Worm (Caenorhabditis elegans) whole organism, late embryonic: ENCODE data around the gene C16C8.19.

ENCODE experiments used
- C38D4.7 ChIP-seq: fragments of 200-800 bp; sonication (Bioruptor generic); optimal IDR thresholded peaks from 2 replicates; lab custom pipeline; 2018; ENCODE audit warnings: mild to moderate bottlenecking, missing genetic modification characterization, moderate library complexity, missing compliant biosample characterization
- K09A11.1 ChIP-seq: sonication (generic microtip); optimal IDR thresholded peaks from 2 replicates; lab custom pipeline; 2017; ENCODE audit warnings: antibody characterized with exemption, mild to moderate bottlenecking, missing genetic modification characterization, missing compliant biosample characterization; ENCODE audit not compliant: insufficient read depth
- Y22D7AL.16 ChIP-seq: sonication (generic microtip); optimal IDR thresholded peaks from 2 replicates; lab custom pipeline; 2016; ENCODE audit warnings: missing genetic modification characterization, missing compliant biosample characterization
- ahr-1 ChIP-seq: sonication (generic microtip); optimal IDR thresholded peaks from 2 replicates; lab custom pipeline; 2016; ENCODE audit warnings: missing genetic modification characterization, missing compliant biosample characterization
- ama-1 ChIP-seq: fragments of 150-350 bp; optimal IDR thresholded peaks from 2 replicates; lab custom pipeline; 2014
- ceh-14 ChIP-seq: sonication (generic microtip); optimal IDR thresholded peaks from 2 replicates; lab custom pipeline; 2016; ENCODE audit warnings: missing genotype, missing genetic modification characterization, missing compliant biosample characterization
- ceh-18 ChIP-seq: sonication (generic microtip); optimal IDR thresholded peaks from 2 replicates; lab custom pipeline; 2016; ENCODE audit warnings: missing genetic modification characterization, missing compliant biosample characterization
- ceh-30 ChIP-seq: fragments of 150-350 bp; optimal IDR thresholded peaks from 2 replicates; lab custom pipeline; 2014; ENCODE audit warnings: missing biosample characterization, missing genetic modification characterization
- ceh-34 ChIP-seq: sonication (generic microtip); optimal IDR thresholded peaks from 2 replicates; lab custom pipeline; 2016; ENCODE audit warnings: mild to moderate bottlenecking, missing genetic modification characterization, missing compliant biosample characterization
- ceh-45 ChIP-seq: fragments of 200-800 bp; sonication (Bioruptor generic); IDR thresholded peaks from 2 replicates; pipeline ENCODE4 v1.3.6; 2022; ENCODE audit warnings: missing genetic modification reagents, missing genetic modification characterization, missing compliant biosample characterization
- ceh-6 ChIP-seq: fragments of 200-800 bp; sonication (Bioruptor generic); optimal IDR thresholded peaks from 2 replicates; lab custom pipeline; 2018; ENCODE audit warnings: mild to moderate bottlenecking, missing genetic modification characterization, missing compliant biosample characterization
- dmd-4 ChIP-seq: sonication (generic microtip); optimal IDR thresholded peaks from 2 replicates; lab custom pipeline; 2016; ENCODE audit warnings: borderline replicate concordance, missing genetic modification characterization, missing compliant biosample characterization
- dve-1 ChIP-seq: sonication (generic microtip); optimal IDR thresholded peaks from 2 replicates; lab custom pipeline; 2017; ENCODE audit warnings: antibody characterized with exemption, mild to moderate bottlenecking, missing genetic modification characterization, missing compliant biosample characterization
- elt-2 ChIP-seq: sonication (generic microtip); optimal IDR thresholded peaks from 2 replicates; lab custom pipeline; 2016; ENCODE audit warnings: missing genetic modification reagents, missing genetic modification characterization, missing compliant biosample characterization
- fkh-6 ChIP-seq: sonication (generic microtip); optimal IDR thresholded peaks from 2 replicates; lab custom pipeline; 2016; ENCODE audit warnings: missing genetic modification characterization, missing compliant biosample characterization
- hlh-13 ChIP-seq: fragments of 200-800 bp; sonication (Bioruptor generic); optimal IDR thresholded peaks from 2 replicates; lab custom pipeline; 2018; ENCODE audit warnings: mild to moderate bottlenecking, missing genetic modification characterization, missing compliant biosample characterization
- hlh-6 ChIP-seq: sonication (generic microtip); optimal IDR thresholded peaks from 2 replicates; lab custom pipeline; 2016; ENCODE audit warnings: missing genotype, missing genetic modification characterization, missing compliant biosample characterization
- lin-11 ChIP-seq: fragments of 200-800 bp; sonication (Bioruptor generic); optimal IDR thresholded peaks from 2 replicates; lab custom pipeline; 2018; ENCODE audit warnings: mild to moderate bottlenecking, missing genetic modification characterization, missing compliant biosample characterization
- mec-3 ChIP-seq: sonication (generic microtip); optimal IDR thresholded peaks from 2 replicates; lab custom pipeline; 2016; ENCODE audit warnings: borderline replicate concordance, missing genetic modification characterization, missing compliant biosample characterization
- nfya-1 ChIP-seq: sonication (generic microtip); optimal IDR thresholded peaks from 2 replicates; lab custom pipeline; 2017; ENCODE audit warnings: missing genetic modification characterization, mild to moderate bottlenecking, missing compliant biosample characterization, antibody characterized with exemption, moderate library complexity
- nhr-232 ChIP-seq: sonication (generic microtip); optimal IDR thresholded peaks from 2 replicates; lab custom pipeline; 2016; ENCODE audit warnings: missing genetic modification characterization, missing compliant biosample characterization
- odd-2 ChIP-seq: sonication (generic microtip); optimal IDR thresholded peaks from 2 replicates; lab custom pipeline; 2017; ENCODE audit warnings: antibody characterized with exemption, mild to moderate bottlenecking, missing genetic modification characterization, missing compliant biosample characterization
- pat-9 ChIP-seq: fragments of 200-800 bp; sonication (Bioruptor generic); optimal IDR thresholded peaks from 2 replicates; lab custom pipeline; 2018; ENCODE audit warnings: mild to moderate bottlenecking, missing genetic modification characterization, moderate library complexity, missing compliant biosample characterization
- pha-2 ChIP-seq: sonication (generic microtip); optimal IDR thresholded peaks from 2 replicates; lab custom pipeline; 2017; ENCODE audit warnings: mild to moderate bottlenecking, missing genetic modification characterization, missing compliant biosample characterization
- pqm-1 ChIP-seq: sonication (generic microtip); optimal IDR thresholded peaks from 2 replicates; lab custom pipeline; 2016; ENCODE audit warnings: missing genetic modification characterization, missing compliant biosample characterization
- ref-2 ChIP-seq: sonication (generic microtip); optimal IDR thresholded peaks from 2 replicates; lab custom pipeline; 2016; ENCODE audit warnings: missing genetic modification characterization, missing compliant biosample characterization
- sox-4 ChIP-seq: sonication (generic microtip); optimal IDR thresholded peaks from 2 replicates; lab custom pipeline; 2017; ENCODE audit warnings: mild to moderate bottlenecking, missing genetic modification characterization, inconsistent platforms, missing compliant biosample characterization
- syd-9 ChIP-seq: sonication (generic microtip); optimal IDR thresholded peaks from 2 replicates; lab custom pipeline; 2016; ENCODE audit warnings: mild to moderate bottlenecking, missing genetic modification characterization, moderate library complexity, missing compliant biosample characterization
- tbx-7 ChIP-seq: sonication (generic microtip); optimal IDR thresholded peaks from 2 replicates; lab custom pipeline; 2016; ENCODE audit warnings: missing genotype, missing genetic modification characterization, missing compliant biosample characterization
- ttx-3 ChIP-seq: sonication (generic microtip); optimal IDR thresholded peaks from 2 replicates; lab custom pipeline; 2016; ENCODE audit warnings: missing genetic modification reagents, missing genetic modification characterization, missing compliant biosample characterization
- unc-3 ChIP-seq, 2 experiments: fragments of 200-800 bp in 1 of 2; sonication (Bioruptor generic) in 1 of 2; sonication (generic microtip) in 1 of 2; conservative IDR thresholded peaks in 1 of 2; optimal IDR thresholded peaks in 1 of 2; 2 replicates each; pipeline versions ENCODE4 v1.3.6 to Lab custom; 2016 to 2022; ENCODE audit warnings: missing compliant biosample characterization in 2 of 2, missing genetic modification characterization in 2 of 2, missing genetic modification reagents in 1 of 2
- ztf-16 ChIP-seq: sonication (generic microtip); optimal IDR thresholded peaks from 2 replicates; lab custom pipeline; 2017; ENCODE audit warnings: missing genetic modification characterization, missing compliant biosample characterization

C16C8.19 gene

DNA sequence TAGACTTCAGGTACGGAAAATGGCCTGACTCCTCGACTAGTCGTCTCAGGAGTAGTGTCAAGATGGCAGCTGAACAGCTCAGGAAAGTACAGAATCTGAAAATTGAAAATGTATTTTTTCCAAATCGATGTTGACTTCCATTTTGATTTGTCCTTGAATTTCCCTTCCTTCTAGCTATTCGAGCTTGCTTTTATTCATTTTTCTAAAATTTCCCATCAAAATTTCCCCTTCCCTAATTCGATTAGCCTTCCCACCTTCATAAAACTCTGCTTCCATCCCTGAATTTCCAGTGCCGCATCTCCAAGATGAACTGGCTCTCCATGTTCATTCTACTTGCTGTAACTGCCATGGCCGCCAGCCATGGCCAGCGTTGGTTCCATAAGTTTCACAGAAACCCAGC, 14.5 kb downstream of the C16C8.19 start, which contains the start of gene Y49F6B.6:
Y49F6B.6 (plus strand) TSS at position 301 of the 400 bp plus-strand sequence.
- TF ChIP-seq ztf-16 (tag; lab: Kevin White, UChicago) (no peak), ceh-45 (no peak), ceh-34 (tag; lab: Kevin White, UChicago) (no peak), odd-2 (no peak), pha-2 (tag; lab: Kevin White, UChicago) (no peak), pat-9 (tag; lab: Kevin White, UChicago) (no peak), K09A11.1 (tag; lab: Kevin White, UChicago) (no peak)

DNA sequence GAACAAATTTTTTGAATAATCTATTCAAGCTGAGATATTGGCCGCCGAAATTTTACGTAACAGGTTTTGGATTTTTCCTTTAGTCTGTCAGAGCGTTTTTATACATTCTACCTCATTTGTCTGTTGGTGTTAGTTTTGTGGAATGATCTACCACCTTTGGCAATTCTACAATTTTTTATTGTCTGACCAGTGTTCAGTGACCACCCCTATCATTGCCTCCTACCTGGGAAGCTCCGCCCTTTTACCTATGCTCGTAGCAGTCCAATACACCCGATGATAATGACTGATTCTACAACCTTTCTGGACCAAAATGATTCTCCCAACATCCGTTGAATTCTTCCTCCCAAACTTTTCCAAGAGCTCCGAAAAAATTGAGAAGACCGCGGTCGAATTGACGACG, 15.5 kb downstream of the C16C8.19 start, which contains the start of gene sdz-32:
sdz-32 (plus strand) TSS at position 301 of the 400 bp plus-strand sequence.
- TF ChIP-seq lin-11 (tag; lab: Kevin White, UChicago) (no peak), ceh-34 (tag; lab: Kevin White, UChicago) (no peak), syd-9 (tag; lab: Kevin White, UChicago) (no peak), hlh-13 (GFP tag; lab: Kevin White, UChicago) (no peak), ceh-30 (no peak), fkh-6 (tag; lab: Kevin White, UChicago) (no peak)

DNA sequence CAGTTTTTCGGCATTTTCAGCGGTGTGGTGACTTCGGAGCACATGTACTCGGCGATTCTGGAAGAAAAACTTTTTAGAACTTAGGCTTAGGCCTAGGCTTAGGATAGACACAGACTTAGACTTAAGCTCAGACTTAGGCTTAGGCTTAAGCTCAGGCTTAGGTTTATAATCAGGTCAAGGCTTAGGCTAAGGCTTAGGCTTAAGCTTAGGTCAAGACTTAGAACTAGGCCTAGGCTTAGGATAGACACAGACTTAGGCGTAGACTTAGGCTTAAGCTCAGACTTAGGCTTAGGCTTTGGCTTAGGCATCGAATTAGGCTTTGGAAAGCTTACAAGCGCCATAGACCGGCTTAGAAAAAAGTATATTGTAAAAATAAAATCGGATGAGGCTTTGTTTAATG, 18.2 kb downstream of the C16C8.19 start:
- no peak for TF ChIP-seq K09A11.1 (tag; lab: Kevin White, UChicago)
- peak; percentile 62 for TF ChIP-seq dve-1 (tag; lab: Kevin White, UChicago)

DNA sequence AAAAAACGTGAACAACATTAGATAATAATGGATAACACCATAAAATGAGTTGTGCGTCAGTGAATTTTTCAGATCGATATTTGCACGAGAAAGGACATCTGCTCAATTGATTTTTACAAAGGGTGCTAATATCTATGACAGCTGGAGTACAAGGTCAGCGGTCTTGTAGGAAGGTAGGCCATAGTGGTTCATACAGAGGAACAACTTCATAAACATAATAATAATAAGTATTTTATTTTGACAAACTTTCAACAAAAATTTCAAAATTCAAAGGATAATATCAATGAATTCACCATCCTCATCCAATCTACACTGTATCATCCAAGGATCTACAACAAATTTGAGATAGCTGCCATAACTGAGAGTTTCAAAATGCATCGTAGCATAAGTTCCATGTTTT, 18.9 kb downstream of the C16C8.19 start, which contains the start of gene fbxb-104:
fbxb-104 (minus strand) TSS at position 101 of the 400 bp plus-strand sequence.
- TF ChIP-seq mec-3 (no peak), ahr-1 (tag; lab: Kevin White, UChicago) (no peak), unc-3 (GFP tag; conservative IDR thresholded peaks at IDR 0.05; lab: Robert Waterston, UW) (no peak), unc-3 (tag; optimal IDR thresholded peaks at IDR 0.05; lab: Kevin White, UChicago) (no peak), ceh-18 (tag; lab: Kevin White, UChicago) (no peak), C38D4.7 (no peak), tbx-7 (tag; lab: Kevin White, UChicago) (no peak), ama-1 (lab: Kevin White, UChicago) (no peak), sox-4 (no peak), ttx-3 (tag; lab: Kevin White, UChicago) (no peak), nhr-232 (tag; lab: Kevin White, UChicago) (no peak), hlh-6 (no peak), elt-2 (no peak), Y22D7AL.16 (tag; lab: Kevin White, UChicago) (no peak), pqm-1 (no peak), ref-2 (no peak), dmd-4 (tag; lab: Kevin White, UChicago) (no peak), ceh-14 (tag; lab: Kevin White, UChicago) (no peak), fkh-6 (tag; lab: Kevin White, UChicago) (no peak), nfya-1 (tag; lab: Kevin White, UChicago) (no peak)

DNA sequence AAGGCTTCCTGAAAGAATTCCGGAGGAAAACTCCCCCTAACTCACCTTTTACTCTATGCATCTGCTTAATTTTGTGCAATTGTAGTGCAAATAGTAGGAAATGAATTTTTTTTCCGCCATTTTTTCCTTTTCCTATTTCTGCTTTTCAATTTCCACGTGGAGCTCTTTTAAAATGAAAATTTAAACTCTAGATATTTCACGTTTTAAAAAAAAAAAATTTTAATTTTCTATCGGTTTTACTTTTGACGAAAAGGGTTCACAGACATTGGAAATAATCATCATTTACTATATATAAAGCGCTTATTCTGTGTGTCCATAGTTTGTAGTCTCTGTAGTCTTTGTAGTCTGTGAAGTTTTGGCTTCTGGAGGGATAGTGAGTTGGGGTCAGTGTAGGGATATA, 23.3 kb downstream of the C16C8.19 start, which contains the start of gene Y49F6B.8:
Y49F6B.8 (minus strand) TSS at position 101 of the 400 bp plus-strand sequence.
- TF ChIP-seq ceh-6 (GFP tag; lab: Kevin White, UChicago): no peak
- no peak for TF ChIP-seq tbx-7 (tag; lab: Kevin White, UChicago)
- TF ChIP-seq elt-2: no peak
- no peak for TF ChIP-seq pat-9 (tag; lab: Kevin White, UChicago)
